Worm (Caenorhabditis elegans) whole organism, L1 larva: ENCODE results near the gene tag-321.

ENCODE experiments used
- C04F5.9 ChIP-seq: sonication (generic microtip); optimal IDR thresholded peaks from 2 replicates; lab custom pipeline; 2016; ENCODE audit warnings: missing genetic modification characterization, missing compliant biosample characterization
- C16A3.4 ChIP-seq: fragments of 150-350 bp; optimal IDR thresholded peaks from 2 replicates; lab custom pipeline; 2014; ENCODE audit warnings: missing biosample characterization, missing genetic modification characterization
- F16B12.6 ChIP-seq: fragments of 150-350 bp; optimal IDR thresholded peaks from 2 replicates; lab custom pipeline; 2014; ENCODE audit warnings: missing biosample characterization, missing genetic modification characterization
- ama-1 ChIP-seq: fragments of 150-350 bp; optimal IDR thresholded peaks from 2 replicates; lab custom pipeline; 2014
- blmp-1 ChIP-seq: fragments of 150-350 bp; optimal IDR thresholded peaks from 2 replicates; lab custom pipeline; 2014; ENCODE audit warnings: missing biosample characterization, missing genetic modification characterization
- ceh-63 ChIP-seq: fragments of 200-800 bp; sonication (Bioruptor generic); optimal IDR thresholded peaks from 2 replicates; lab custom pipeline; 2018; ENCODE audit warnings: mild to moderate bottlenecking, missing genetic modification characterization, missing compliant biosample characterization
- ceh-8 ChIP-seq: fragments of 200-800 bp; sonication (Bioruptor generic); optimal IDR thresholded peaks from 2 replicates; lab custom pipeline; 2018; ENCODE audit warnings: mild to moderate bottlenecking, missing genetic modification characterization, moderate library complexity, missing compliant biosample characterization
- ceh-82 ChIP-seq, 3 experiments: fragments of 150-350 bp in 1 of 3; sonication (generic microtip) in 2 of 3; optimal IDR thresholded peaks; 2 replicates each; lab custom pipeline; 2014 to 2017; ENCODE audit warnings: missing biosample characterization in 3 of 3, missing genetic modification characterization in 3 of 3
- ceh-90 ChIP-seq: sonication (generic microtip); optimal IDR thresholded peaks from 2 replicates; lab custom pipeline; 2016; ENCODE audit warnings: missing genetic modification characterization, missing compliant biosample characterization
- dpl-1 ChIP-seq, 3 experiments: fragments of 150-350 bp in 2 of 3; sonication (generic microtip) in 1 of 3; optimal IDR thresholded peaks; 2 replicates each; lab custom pipeline; 2014 to 2017; ENCODE audit warnings: missing biosample characterization in 3 of 3, missing genetic modification characterization in 3 of 3, missing genetic modification reagents in 3 of 3
- efl-1 ChIP-seq, 4 experiments: fragments of 150-350 bp; optimal IDR thresholded peaks in 3 of 4; peaks in 1 of 4; 1 replicate in 1 of 4; 2 replicates in 3 of 4; lab custom pipeline; 2014; ENCODE audit warnings: missing biosample characterization in 2 of 4, missing genetic modification characterization in 2 of 4, missing genetic modification reagents in 2 of 4
- egl-13 ChIP-seq: sonication (generic microtip); optimal IDR thresholded peaks from 2 replicates; lab custom pipeline; 2016; ENCODE audit warnings: missing genotype, missing genetic modification reagents, missing genetic modification characterization, missing compliant biosample characterization
- egl-27 ChIP-seq, 2 experiments: fragments of 150-350 bp in 1 of 2; sonication (generic microtip); optimal IDR thresholded peaks; 3 replicates each; lab custom pipeline; 2017 to 2018; ENCODE audit warnings: missing biosample characterization in 2 of 2, missing genetic modification characterization in 2 of 2, missing genetic modification reagents in 2 of 2
- elt-2 ChIP-seq: sonication (generic microtip); optimal IDR thresholded peaks from 2 replicates; lab custom pipeline; 2016; ENCODE audit warnings: missing genetic modification characterization, mild to moderate bottlenecking, inconsistent platforms, missing compliant biosample characterization, missing genetic modification reagents
- elt-3 ChIP-seq, 6 experiments: fragments of 150-350 bp in 1 of 6; sonication (generic microtip); optimal IDR thresholded peaks; 2 replicates each; lab custom pipeline; 2017 to 2018; ENCODE audit warnings: missing biosample characterization in 6 of 6, missing genetic modification characterization in 6 of 6, inconsistent platforms in 1 of 6
- ets-5 ChIP-seq: fragments of 200-800 bp; sonication (Bioruptor generic); IDR thresholded peaks from 2 replicates; pipeline ENCODE4 v1.3.6; 2022; ENCODE audit warnings: missing genetic modification characterization, missing compliant biosample characterization
- fkh-10 ChIP-seq: sonication (generic microtip); optimal IDR thresholded peaks from 2 replicates; lab custom pipeline; 2017; ENCODE audit warnings: missing biosample characterization, missing genetic modification reagents, missing genetic modification characterization
- fkh-8 ChIP-seq: sonication (generic microtip); optimal IDR thresholded peaks from 2 replicates; lab custom pipeline; 2016; ENCODE audit warnings: mild to moderate bottlenecking, missing genetic modification characterization, missing compliant biosample characterization
- fos-1 ChIP-seq: fragments of 150-350 bp; optimal IDR thresholded peaks from 2 replicates; lab custom pipeline; 2014; ENCODE audit warnings: missing biosample characterization, missing genetic modification characterization
- isw-1 ChIP-seq: fragments of 200-800 bp; sonication (Bioruptor generic); IDR thresholded peaks from 2 replicates; pipeline ENCODE4 v1.3.6; 2022; ENCODE audit warnings: missing genetic modification characterization, missing compliant biosample characterization
- lin-14 ChIP-seq: fragments of 200-800 bp; sonication (Bioruptor generic); optimal IDR thresholded peaks from 2 replicates; lab custom pipeline; 2018; ENCODE audit warnings: mild to moderate bottlenecking, missing genetic modification characterization, moderate library complexity, missing compliant biosample characterization
- lin-15B ChIP-seq: fragments of 150-350 bp; sonication (generic microtip); optimal IDR thresholded peaks from 3 replicates; lab custom pipeline; 2014; ENCODE audit warnings: missing biosample characterization, missing genetic modification characterization
- lin-35 ChIP-seq, 2 experiments: fragments of 150-350 bp; optimal IDR thresholded peaks; 2 replicates each; lab custom pipeline; 2014; ENCODE audit warnings: missing biosample characterization in 2 of 2, missing genetic modification characterization in 2 of 2, missing genetic modification reagents in 2 of 2
- lir-3 ChIP-seq: sonication (generic microtip); optimal IDR thresholded peaks from 2 replicates; lab custom pipeline; 2016; ENCODE audit warnings: mild to moderate bottlenecking, missing genetic modification characterization, moderate library complexity, missing compliant biosample characterization; ENCODE audit not compliant: poor library complexity
- lsy-2 ChIP-seq, 2 experiments: fragments of 150-350 bp; optimal IDR thresholded peaks; 2 replicates each; lab custom pipeline; 2014; ENCODE audit warnings: missing biosample characterization in 2 of 2, missing genetic modification characterization in 2 of 2
- mdl-1 ChIP-seq, 2 experiments: fragments of 150-350 bp; optimal IDR thresholded peaks; 2 replicates each; lab custom pipeline; 2014 to 2017; ENCODE audit warnings: missing biosample characterization in 2 of 2, missing genetic modification characterization in 2 of 2, inconsistent platforms in 1 of 2
- mep-1 ChIP-seq: fragments of 150-350 bp; optimal IDR thresholded peaks from 2 replicates; lab custom pipeline; 2014; ENCODE audit warnings: missing biosample characterization, missing genetic modification characterization
- nhr-12 ChIP-seq: sonication (generic microtip); optimal IDR thresholded peaks from 2 replicates; lab custom pipeline; 2017; ENCODE audit warnings: missing biosample characterization, missing genetic modification characterization
- nhr-20 ChIP-seq: sonication (generic microtip); optimal IDR thresholded peaks from 2 replicates; lab custom pipeline; 2016; ENCODE audit warnings: mild to moderate bottlenecking, missing genetic modification characterization, missing compliant biosample characterization
- nhr-47 ChIP-seq: sonication (generic microtip); optimal IDR thresholded peaks from 2 replicates; lab custom pipeline; 2016; ENCODE audit warnings: mild to moderate bottlenecking, missing genetic modification characterization, moderate library complexity, missing compliant biosample characterization
- nhr-71 ChIP-seq: sonication (generic microtip); optimal IDR thresholded peaks from 2 replicates; lab custom pipeline; 2016; ENCODE audit warnings: mild to moderate bottlenecking, missing genetic modification characterization, moderate library complexity, missing compliant biosample characterization
- nhr-77 ChIP-seq: fragments of 150-350 bp; optimal IDR thresholded peaks from 2 replicates; lab custom pipeline; 2014; ENCODE audit warnings: missing biosample characterization, missing genetic modification characterization
- nhr-85 ChIP-seq: sonication (generic microtip); peaks from one replicate; lab custom pipeline; 2016; ENCODE audit warnings: missing genetic modification characterization, inconsistent platforms, missing compliant biosample characterization
- nhr-90 ChIP-seq: sonication (generic microtip); optimal IDR thresholded peaks from 2 replicates; lab custom pipeline; 2016; ENCODE audit warnings: mild to moderate bottlenecking, missing genetic modification characterization, missing compliant biosample characterization; ENCODE audit not compliant: poor library complexity
- pqm-1 ChIP-seq: sonication (generic microtip); optimal IDR thresholded peaks from 3 replicates; lab custom pipeline; 2017; ENCODE audit warnings: missing biosample characterization, missing genetic modification characterization
- rnt-1 ChIP-seq: sonication (generic microtip); optimal IDR thresholded peaks from 2 replicates; lab custom pipeline; 2016; ENCODE audit warnings: mild to moderate bottlenecking, missing genetic modification characterization, moderate library complexity, missing compliant biosample characterization
- skn-1 ChIP-seq: fragments of 150-350 bp; optimal IDR thresholded peaks from 2 replicates; lab custom pipeline; 2014; ENCODE audit warnings: missing biosample characterization, missing genetic modification characterization
- snpc-4 ChIP-seq: fragments of 150-350 bp; optimal IDR thresholded peaks from 2 replicates; lab custom pipeline; 2014; ENCODE audit warnings: missing biosample characterization, missing genetic modification characterization
- snu-23 ChIP-seq: sonication (generic microtip); optimal IDR thresholded peaks from 2 replicates; lab custom pipeline; 2016; ENCODE audit warnings: missing genetic modification characterization, missing compliant biosample characterization
- sox-4 ChIP-seq: sonication (generic microtip); optimal IDR thresholded peaks from 2 replicates; lab custom pipeline; 2016; ENCODE audit warnings: missing genetic modification characterization, missing compliant biosample characterization
- sptf-1 ChIP-seq: fragments of 150-350 bp; optimal IDR thresholded peaks from 2 replicates; lab custom pipeline; 2014; ENCODE audit warnings: missing biosample characterization, missing genetic modification characterization
- swsn-7 ChIP-seq: sonication (generic microtip); optimal IDR thresholded peaks from 2 replicates; lab custom pipeline; 2016; ENCODE audit warnings: missing genetic modification characterization, missing compliant biosample characterization
- tbx-2 ChIP-seq: sonication (generic microtip); optimal IDR thresholded peaks from 2 replicates; lab custom pipeline; 2016; ENCODE audit warnings: missing genetic modification characterization, missing compliant biosample characterization
- unc-130 ChIP-seq: fragments of 150-350 bp; optimal IDR thresholded peaks from 2 replicates; lab custom pipeline; 2017; ENCODE audit warnings: missing biosample characterization, missing genetic modification characterization, inconsistent platforms
- vab-15 ChIP-seq: sonication (generic microtip); optimal IDR thresholded peaks from 2 replicates; lab custom pipeline; 2017; ENCODE audit warnings: missing genotype, mild to moderate bottlenecking, missing genetic modification characterization, missing compliant biosample characterization
- xbp-1 ChIP-seq: sonication (generic microtip); optimal IDR thresholded peaks from 2 replicates; lab custom pipeline; 2016; ENCODE audit warnings: missing genetic modification characterization, missing compliant biosample characterization
- ztf-4 ChIP-seq: fragments of 150-350 bp; optimal IDR thresholded peaks from 2 replicates; lab custom pipeline; 2014; ENCODE audit warnings: missing biosample characterization, missing genetic modification characterization

tag-321 gene

ce11 chrIV:7783801-7784411, at the start of gene tag-321:
tag-321 (minus strand) TSS chrIV:7783851.
- no peak for TF ChIP-seq tbx-2 (tag; lab: Kevin White, UChicago)

ce11 chrIV:7830151-7830550, 46.5 kb upstream of the tag-321 start, which contains the start of gene mvb-12:
mvb-12 (plus strand) TSS chrIV:7830525.
- TF ChIP-seq mep-1 (tag; lab: Kevin White, UChicago) (peak; percentile 31), pqm-1 (tag; lab: Kevin White, UChicago) (no peak), efl-1 (optimal IDR thresholded peaks at IDR 0.05; lab: Kevin White, UChicago) (peak; percentile 2 to 5), efl-1 (GFP tag; optimal IDR thresholded peaks at IDR 0.05 in 1 of 2; lab: Kevin White, UChicago) (peak; percentile 31 to 75), dpl-1 (GFP tag; optimal IDR thresholded peaks at IDR 0.05; lab: Kevin White, UChicago) (peak in 2 of 3 experiments; percentile 15 to 43), lin-14 (GFP tag; lab: Kevin White, UChicago) (peak; percentile 77), isw-1 (GFP tag; lab: Robert Waterston, UW) (no peak), nhr-77 (tag; lab: Kevin White, UChicago) (peak; percentile 4), mdl-1 (tag; optimal IDR thresholded peaks at IDR 0.05; lab: Kevin White, UChicago) (peak in 1 of 2 experiments; percentile 13), xbp-1 (peak; percentile 9), swsn-7 (tag; lab: Kevin White, UChicago) (peak; percentile 13), blmp-1 (tag; lab: Kevin White, UChicago) (peak; percentile 5), snu-23 (peak; percentile 29), sox-4 (tag; lab: Kevin White, UChicago) (no peak), nhr-71 (peak; percentile 34), C16A3.4 (tag; lab: Kevin White, UChicago) (peak; percentile 2), C04F5.9 (tag; lab: Kevin White, UChicago) (no peak), fkh-8 (tag; lab: Kevin White, UChicago) (peak; percentile 60), fos-1 (no peak), ceh-90 (tag; lab: Kevin White, UChicago) (no peak), lin-15B (tag; lab: Kevin White, UChicago) (peak; percentile 5), skn-1 (tag; lab: Kevin White, UChicago) (no peak), ceh-82 (tag; optimal IDR thresholded peaks at IDR 0.05; lab: Kevin White, UChicago) (no peak), egl-13 (tag; lab: Kevin White, UChicago) (no peak), lsy-2 (tag; optimal IDR thresholded peaks at IDR 0.05; lab: Kevin White, UChicago) (peak in 1 of 2 experiments; percentile 46)

- TF ChIP-seq elt-2 (tag; lab: Kevin White, UChicago) = peak; percentile 14
- TF ChIP-seq ztf-4 = no peak
- TF ChIP-seq fkh-10 (GFP tag; lab: Kevin White, UChicago) = no peak
- no peak for TF ChIP-seq F16B12.6
- TF ChIP-seq nhr-12 (tag; lab: Kevin White, UChicago) = no peak
- peak; percentile 10 for TF ChIP-seq nhr-20 (tag; lab: Kevin White, UChicago)
- no peak for TF ChIP-seq nhr-47 (tag; lab: Kevin White, UChicago)
- TF ChIP-seq dpl-1 (GFP tag; optimal IDR thresholded peaks at IDR 0.05; lab: Kevin White, UChicago) = no peak
- TF ChIP-seq pqm-1 (tag; lab: Kevin White, UChicago) = no peak
- no peak for TF ChIP-seq sptf-1 (tag; lab: Kevin White, UChicago)
- TF ChIP-seq ama-1 = no peak
- TF ChIP-seq ceh-63 (GFP tag; lab: Kevin White, UChicago) = no peak
- no peak for TF ChIP-seq nhr-77 (tag; lab: Kevin White, UChicago)
- TF ChIP-seq vab-15 (tag; lab: Kevin White, UChicago) = no peak
- no peak for TF ChIP-seq ceh-8 (GFP tag; lab: Kevin White, UChicago)
- TF ChIP-seq lin-14 (GFP tag; lab: Kevin White, UChicago) = peak; percentile 34
- TF ChIP-seq unc-130 = no peak
- TF ChIP-seq lir-3 (tag; lab: Kevin White, UChicago) = no peak
- no peak for TF ChIP-seq snpc-4 (tag; lab: Kevin White, UChicago)
- TF ChIP-seq nhr-85 (tag; lab: Kevin White, UChicago) = peak; percentile 35
- TF ChIP-seq elt-3 (tag; optimal IDR thresholded peaks at IDR 0.05; lab: Kevin White, UChicago) = peak in 2 of 6 experiments; percentile 14 to 60
- TF ChIP-seq egl-27 (tag; optimal IDR thresholded peaks at IDR 0.05; lab: Kevin White, UChicago) = no peak
- no peak for TF ChIP-seq ets-5 (GFP tag; lab: Robert Waterston, UW)
- peak; percentile 49 for TF ChIP-seq blmp-1 (tag; lab: Kevin White, UChicago)
- peak in 1 of 2 experiments; percentile 36 for TF ChIP-seq lin-35 (GFP tag; optimal IDR thresholded peaks at IDR 0.05; lab: Kevin White, UChicago)
- TF ChIP-seq rnt-1 (tag; lab: Kevin White, UChicago) = no peak
- no peak for TF ChIP-seq nhr-90 (tag; lab: Kevin White, UChicago)
Observed at ce11 chrIV:7829275-7829938, 45.8 kb upstream of the tag-321 start, which contains the start of gene C06A6.4. C06A6.4 (minus strand) TSS chrIV:7829298.
